Worm (Caenorhabditis elegans): ENCODE data around the gene pzf-1.

ce11 chrV:15879508-15879907 lies 48.7 kb downstream of the pzf-1 start, which contains the start of gene nhr-84:
- TF ChIP-seq nfya-1 (tag; optimal IDR thresholded peaks at IDR 0.05) (no peak), sdc-2 (tag; optimal IDR thresholded peaks at IDR 0.05) (no peak), pax-1 (tag; optimal IDR thresholded peaks at IDR 0.05) (no peak), tbx-7 (tag; optimal IDR thresholded peaks at IDR 0.05) (no peak)

All from whole organism, late embryonic.